Fruit fly (Drosophila melanogaster) whole organism, prepupa: ENCODE data around the gene RabX5.

Source experiments
- Blimp-1 ChIP-seq: fragments of 200-800 bp; sonication (Bioruptor generic); optimal IDR thresholded peaks from 3 replicates; lab custom pipeline; 2017; ENCODE audit warnings: missing biosample characterization, missing genetic modification characterization, mild to moderate bottlenecking, moderate library complexity, missing genetic modification reagents
- CG10631 ChIP-seq: fragments of 200-800 bp; sonication (Bioruptor generic); optimal IDR thresholded peaks from 2 replicates; lab custom pipeline; 2016; ENCODE audit warnings: missing biosample characterization, missing genetic modification characterization
- CG11294 ChIP-seq: fragments of 200-800 bp; sonication (Bioruptor generic); IDR thresholded peaks from 2 replicates; pipeline ENCODE4 v1.3.6; 2022; ENCODE audit warnings: missing biosample characterization, missing genetic modification characterization
- CG11762 ChIP-seq: fragments of 200-800 bp; sonication (Bioruptor generic); optimal IDR thresholded peaks from 3 replicates; lab custom pipeline; 2016; ENCODE audit warnings: missing biosample characterization, missing genetic modification characterization; ENCODE audit not compliant: insufficient read depth
- CG11902 ChIP-seq: fragments of 200-800 bp; sonication (Bioruptor generic); optimal IDR thresholded peaks from 3 replicates; lab custom pipeline; 2016; ENCODE audit warnings: missing biosample characterization, missing genetic modification characterization
- CG15336 ChIP-seq: fragments of 200-800 bp; sonication (Bioruptor generic); IDR thresholded peaks from 2 replicates; pipeline ENCODE4 v1.3.6; 2022; ENCODE audit warnings: missing biosample characterization, missing genetic modification characterization
- CG1621 ChIP-seq: fragments of 200-800 bp; sonication (Bioruptor generic); optimal IDR thresholded peaks from 3 replicates; lab custom pipeline; 2018; ENCODE audit warnings: missing biosample characterization, mild to moderate bottlenecking, missing genetic modification characterization
- CG16779 ChIP-seq: fragments of 200-800 bp; sonication (Bioruptor generic); optimal IDR thresholded peaks from 3 replicates; lab custom pipeline; 2017; ENCODE audit warnings: missing biosample characterization, mild to moderate bottlenecking, missing genetic modification characterization
- CG3032 ChIP-seq: fragments of 200-800 bp; optimal IDR thresholded peaks from 2 replicates; lab custom pipeline; 2019; ENCODE audit warnings: missing biosample characterization, mild to moderate bottlenecking, missing genetic modification characterization, moderate library complexity
- CG31627 ChIP-seq: fragments of 200-800 bp; sonication (Bioruptor generic); optimal IDR thresholded peaks from 3 replicates; lab custom pipeline; 2016; ENCODE audit warnings: missing biosample characterization, missing genetic modification characterization
- CG3919 ChIP-seq: fragments of 200-800 bp; sonication (Bioruptor generic); optimal IDR thresholded peaks from 3 replicates; lab custom pipeline; 2016; ENCODE audit warnings: missing biosample characterization, missing genetic modification characterization
- CG4318 ChIP-seq: fragments of 200-800 bp; sonication (Bioruptor generic); optimal IDR thresholded peaks from 3 replicates; lab custom pipeline; 2017; ENCODE audit warnings: missing biosample characterization, mild to moderate bottlenecking, missing genetic modification characterization
- CG6163 ChIP-seq: fragments of 200-800 bp; sonication (Bioruptor generic); IDR thresholded peaks from 3 replicates; pipeline ENCODE4 v1.3.6; 2022; ENCODE audit warnings: missing biosample characterization, missing genetic modification characterization
- CG6276 ChIP-seq: fragments of 200-800 bp; sonication (Bioruptor generic); optimal IDR thresholded peaks from 2 replicates; lab custom pipeline; 2017; ENCODE audit warnings: missing biosample characterization, mild to moderate bottlenecking, missing genetic modification characterization
- CG6792 ChIP-seq: fragments of 200-800 bp; sonication (Bioruptor generic); optimal IDR thresholded peaks from 3 replicates; lab custom pipeline; 2016; ENCODE audit warnings: missing biosample characterization, missing genetic modification characterization
- CG6808 ChIP-seq: fragments of 200-800 bp; sonication (Bioruptor generic); optimal IDR thresholded peaks from 3 replicates; lab custom pipeline; 2017; ENCODE audit warnings: missing biosample characterization, missing genetic modification characterization, mild to moderate bottlenecking, moderate library complexity, missing genetic modification reagents
- CG6854 ChIP-seq: fragments of 200-800 bp; sonication (Bioruptor generic); optimal IDR thresholded peaks from 2 replicates; lab custom pipeline; 2017; ENCODE audit warnings: missing biosample characterization, mild to moderate bottlenecking, missing genetic modification characterization
- CG7368 ChIP-seq: fragments of 200-800 bp; sonication (Bioruptor generic); optimal IDR thresholded peaks from 3 replicates; lab custom pipeline; 2016; ENCODE audit warnings: missing biosample characterization, missing genetic modification characterization
- CG8119 ChIP-seq: fragments of 200-800 bp; sonication (Bioruptor generic); IDR thresholded peaks from 3 replicates; pipeline ENCODE4 v1.3.6; 2022; ENCODE audit warnings: missing biosample characterization, missing genetic modification characterization
- CG8319 ChIP-seq: fragments of 200-800 bp; sonication (Bioruptor generic); optimal IDR thresholded peaks from 3 replicates; lab custom pipeline; 2016; ENCODE audit warnings: missing biosample characterization, missing genetic modification characterization
- Eip75B ChIP-seq: fragments of 200-800 bp; sonication (Bioruptor generic); optimal IDR thresholded peaks from 3 replicates; lab custom pipeline; 2016; ENCODE audit warnings: missing biosample characterization, missing genetic modification characterization
- Eip78C ChIP-seq: fragments of 200-800 bp; sonication (Bioruptor generic); peaks from one replicate; lab custom pipeline; 2016; ENCODE audit warnings: missing biosample characterization, missing genetic modification characterization
- Ets21C ChIP-seq: fragments of 200-800 bp; sonication (Bioruptor generic); optimal IDR thresholded peaks from 3 replicates; lab custom pipeline; 2016; ENCODE audit warnings: missing biosample characterization, missing genetic modification characterization
- Ets96B ChIP-seq: fragments of 200-800 bp; optimal IDR thresholded peaks from 2 replicates; lab custom pipeline; 2019; ENCODE audit warnings: missing biosample characterization, mild to moderate bottlenecking, missing genetic modification characterization, moderate library complexity
- Hr39 ChIP-seq: fragments of 200-800 bp; sonication (Bioruptor generic); optimal IDR thresholded peaks from 2 replicates; lab custom pipeline; 2016; ENCODE audit warnings: missing biosample characterization, missing genetic modification characterization
- Hr4 ChIP-seq: fragments of 200-800 bp; sonication (Bioruptor generic); optimal IDR thresholded peaks from 3 replicates; lab custom pipeline; 2016; ENCODE audit warnings: missing biosample characterization, missing genetic modification characterization
- Lpt ChIP-seq: fragments of 200-800 bp; sonication (Bioruptor generic); optimal IDR thresholded peaks from 3 replicates; lab custom pipeline; 2016; ENCODE audit warnings: missing biosample characterization, missing genetic modification characterization
- Met ChIP-seq: fragments of 200-800 bp; sonication (Bioruptor generic); optimal IDR thresholded peaks from 3 replicates; lab custom pipeline; 2016; ENCODE audit warnings: missing biosample characterization, missing genetic modification characterization
- OdsH ChIP-seq: fragments of 200-800 bp; sonication (Bioruptor generic); optimal IDR thresholded peaks from 3 replicates; lab custom pipeline; 2016; ENCODE audit warnings: missing biosample characterization, missing genetic modification characterization
- Sox14 ChIP-seq: fragments of 200-800 bp; sonication (Bioruptor generic); optimal IDR thresholded peaks from 3 replicates; lab custom pipeline; 2016; ENCODE audit warnings: missing biosample characterization, missing genetic modification characterization
- Sox15 ChIP-seq: fragments of 200-800 bp; sonication (Bioruptor generic); optimal IDR thresholded peaks from 3 replicates; lab custom pipeline; 2016; ENCODE audit warnings: missing biosample characterization, missing genetic modification characterization
- achi ChIP-seq: fragments of 200-800 bp; sonication (Bioruptor generic); optimal IDR thresholded peaks from 3 replicates; lab custom pipeline; 2016; ENCODE audit warnings: missing biosample characterization, missing genetic modification characterization
- cyc ChIP-seq: fragments of 200-800 bp; sonication (Bioruptor generic); optimal IDR thresholded peaks from 3 replicates; lab custom pipeline; 2016; ENCODE audit warnings: missing biosample characterization, missing genetic modification characterization
- dac ChIP-seq: fragments of 200-800 bp; sonication (Bioruptor generic); optimal IDR thresholded peaks from 2 replicates; lab custom pipeline; 2017; ENCODE audit warnings: missing biosample characterization, mild to moderate bottlenecking, missing genetic modification characterization
- dsx ChIP-seq: fragments of 200-800 bp; optimal IDR thresholded peaks from 3 replicates; lab custom pipeline; 2019; ENCODE audit warnings: missing biosample characterization, mild to moderate bottlenecking, missing genetic modification characterization, moderate library complexity; ENCODE audit not compliant: poor library complexity, severe bottlenecking
- eg ChIP-seq: fragments of 200-800 bp; sonication (Bioruptor generic); IDR thresholded peaks from 3 replicates; pipeline ENCODE4 v1.3.6; 2022; ENCODE audit warnings: missing biosample characterization, missing genetic modification characterization
- esn ChIP-seq: fragments of 200-800 bp; sonication (Bioruptor generic); optimal IDR thresholded peaks from 2 replicates; lab custom pipeline; 2016; ENCODE audit warnings: missing biosample characterization, mild to moderate bottlenecking, missing genetic modification characterization, moderate library complexity
- fd59A ChIP-seq: fragments of 200-800 bp; sonication (Bioruptor generic); optimal IDR thresholded peaks from 2 replicates; lab custom pipeline; 2017; ENCODE audit warnings: missing biosample characterization, mild to moderate bottlenecking, missing genetic modification characterization, missing genetic modification reagents
- fd85E ChIP-seq: fragments of 200-800 bp; sonication (Bioruptor generic); optimal IDR thresholded peaks from 3 replicates; lab custom pipeline; 2016; ENCODE audit warnings: missing biosample characterization, missing genetic modification characterization
- lz ChIP-seq: fragments of 200-800 bp; sonication (Bioruptor generic); optimal IDR thresholded peaks from 3 replicates; lab custom pipeline; 2016; ENCODE audit warnings: missing biosample characterization, missing genetic modification characterization
- net ChIP-seq: fragments of 200-800 bp; sonication (Bioruptor generic); optimal IDR thresholded peaks from 3 replicates; lab custom pipeline; 2016; ENCODE audit warnings: missing biosample characterization, missing genetic modification characterization
- pdm3 ChIP-seq: fragments of 200-800 bp; sonication (Bioruptor generic); optimal IDR thresholded peaks from 3 replicates; lab custom pipeline; 2016; ENCODE audit warnings: missing biosample characterization, missing genetic modification characterization
- spab ChIP-seq: fragments of 200-800 bp; sonication (Bioruptor generic); optimal IDR thresholded peaks from 2 replicates; lab custom pipeline; 2017; ENCODE audit warnings: missing biosample characterization, mild to moderate bottlenecking, missing genetic modification characterization, missing genetic modification reagents
- ss ChIP-seq, 2 experiments: fragments of 200-800 bp; sonication (Bioruptor generic); optimal IDR thresholded peaks; 2 replicates in 1 of 2; 3 replicates in 1 of 2; lab custom pipeline; 2017 to 2018; ENCODE audit warnings: mild to moderate bottlenecking in 2 of 2, missing biosample characterization in 2 of 2, missing genetic modification characterization in 2 of 2, moderate library complexity in 1 of 2
- topi ChIP-seq: fragments of 200-800 bp; sonication (Bioruptor generic); optimal IDR thresholded peaks from 3 replicates; lab custom pipeline; 2016; ENCODE audit warnings: missing biosample characterization, missing genetic modification characterization
- vri ChIP-seq: fragments of 200-800 bp; sonication (Bioruptor generic); optimal IDR thresholded peaks from 3 replicates; lab custom pipeline; 2016; ENCODE audit warnings: missing biosample characterization, mild to moderate bottlenecking, missing genetic modification characterization

RabX5 gene

dm6 chr3L:1647276-1647919 is 22.5 kb downstream of the RabX5 start, which contains the start of the genes CG17249 and Bro:
Gene CG17249 (minus strand): TSS chr3L:1647464.
Gene Bro (plus strand): TSS chr3L:1647869.
- TF ChIP-seq CG4318 (GFP tag; lab: Kevin White, UChicago) (no peak), dac (no peak), topi (GFP tag; lab: Kevin White, UChicago) (peak; percentile 11), lz (GFP tag; lab: Kevin White, UChicago) (peak; percentile 27), Sox14 (GFP tag; lab: Kevin White, UChicago) (peak; percentile 64), Blimp-1 (GFP tag; lab: Kevin White, UChicago) (no peak), CG11294 (GFP tag; lab: Robert Waterston, UW) (no peak), fd59A (GFP tag; lab: Kevin White, UChicago) (no peak), Eip75B (GFP tag; lab: Kevin White, UChicago) (no peak), Eip78C (GFP tag; lab: Kevin White, UChicago) (peak; percentile 34), CG3919 (GFP tag; lab: Kevin White, UChicago) (peak; percentile 13), CG31627 (GFP tag; lab: Kevin White, UChicago) (peak; percentile 53), CG1621 (tag; lab: Kevin White, UChicago) (peak; percentile 78), esn (peak; percentile 29), CG6163 (GFP tag; lab: Robert Waterston, UW) (no peak)
- TF ChIP-seq, all 60 proteins: peak for 8

DNA sequence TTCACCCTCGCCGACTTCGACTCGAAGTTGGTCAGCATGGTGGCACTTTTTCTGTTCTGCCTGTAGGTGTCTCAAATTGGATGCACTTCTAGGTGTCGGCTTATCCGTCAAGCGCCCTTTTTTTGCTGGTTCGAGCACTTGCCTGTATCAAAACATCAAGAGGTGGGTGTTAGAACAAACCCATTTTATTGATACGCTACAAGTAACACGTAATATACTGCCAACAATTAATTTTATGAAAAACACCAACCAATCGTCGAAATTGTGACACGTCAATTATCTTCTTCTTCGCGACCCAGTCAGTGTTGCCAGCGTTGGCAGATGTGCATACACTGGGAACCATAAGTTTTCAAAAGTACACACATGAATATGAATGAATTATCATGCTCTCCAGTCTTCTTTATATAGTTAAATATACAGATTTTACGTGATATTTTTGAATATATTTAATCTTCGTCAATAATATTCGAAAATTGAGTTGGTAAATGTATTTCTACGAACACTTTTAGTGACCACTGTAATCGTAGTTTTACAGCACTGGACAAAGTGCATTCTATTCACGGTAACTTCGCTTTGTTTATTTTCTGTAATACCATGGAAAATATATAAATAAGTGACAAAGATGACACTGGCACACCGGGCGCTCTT is 24.9 kb downstream of the RabX5 start, which contains the start of the genes alphaCOP and CG13919:
Gene alphaCOP (minus strand): TSS at position 280 of the 648 bp plus-strand sequence.
Gene CG13919 (plus strand): TSS at position 548 of the 648 bp plus-strand sequence.
- TF ChIP-seq ss (GFP tag; optimal IDR thresholded peaks at IDR 0.05; lab: Kevin White, UChicago): peak; percentile 94 to 97
- peak; percentile 91 for TF ChIP-seq CG6808 (GFP tag; lab: Kevin White, UChicago)
- TF ChIP-seq topi (GFP tag; lab: Kevin White, UChicago): peak; percentile 98
- peak; percentile 96 for TF ChIP-seq cyc
- TF ChIP-seq CG4318 (GFP tag; lab: Kevin White, UChicago): no peak
- TF ChIP-seq net: peak; percentile 96
- peak; percentile 89 for TF ChIP-seq spab (GFP tag; lab: Kevin White, UChicago)
- peak; percentile 97 for TF ChIP-seq CG3032 (tag; lab: Kevin White, UChicago)
- peak; percentile 98 for TF ChIP-seq pdm3 (GFP tag; lab: Kevin White, UChicago)
- peak; percentile 98 for TF ChIP-seq dsx (GFP tag; lab: Kevin White, UChicago)
- TF ChIP-seq Ets96B: peak; percentile 95
- peak; percentile 97 for TF ChIP-seq Lpt (GFP tag; lab: Kevin White, UChicago)
- TF ChIP-seq CG10631: peak; percentile 98
- TF ChIP-seq fd59A (GFP tag; lab: Kevin White, UChicago): peak; percentile 96
- peak; percentile 97 for TF ChIP-seq achi (GFP tag; lab: Kevin White, UChicago)
- TF ChIP-seq CG7368: peak; percentile 91
- TF ChIP-seq CG8319: peak; percentile 96
- TF ChIP-seq CG8119 (GFP tag; lab: Robert Waterston, UW): peak; percentile 99
- TF ChIP-seq CG6276 (GFP tag; lab: Kevin White, UChicago): no peak
- peak; percentile 83 for TF ChIP-seq Blimp-1 (GFP tag; lab: Kevin White, UChicago)
- TF ChIP-seq Eip75B (GFP tag; lab: Kevin White, UChicago): peak; percentile 96
- peak; percentile 100 for TF ChIP-seq Eip78C (GFP tag; lab: Kevin White, UChicago)
- TF ChIP-seq eg (GFP tag; lab: Robert Waterston, UW): peak; percentile 98
- TF ChIP-seq CG1621 (tag; lab: Kevin White, UChicago): peak; percentile 95
- peak; percentile 98 for TF ChIP-seq Met
- TF ChIP-seq Ets21C: peak; percentile 95
- peak; percentile 99 for TF ChIP-seq CG15336
- peak; percentile 99 for TF ChIP-seq OdsH (GFP tag; lab: Kevin White, UChicago)
- TF ChIP-seq CG11294 (GFP tag; lab: Robert Waterston, UW): peak; percentile 97
- peak; percentile 97 for TF ChIP-seq Hr39 (GFP tag; lab: Kevin White, UChicago)
- TF ChIP-seq Hr4 (GFP tag; lab: Kevin White, UChicago): peak; percentile 98
- peak; percentile 98 for TF ChIP-seq CG31627 (GFP tag; lab: Kevin White, UChicago)
- TF ChIP-seq Sox15 (GFP tag; lab: Kevin White, UChicago): peak; percentile 97
- TF ChIP-seq CG6792: peak; percentile 97
- peak; percentile 91 for TF ChIP-seq CG11902 (GFP tag; lab: Kevin White, UChicago)
- TF ChIP-seq CG6854 (GFP tag; lab: Kevin White, UChicago): peak; percentile 82
- TF ChIP-seq CG11762 (GFP tag; lab: Kevin White, UChicago): peak; percentile 94
- TF ChIP-seq fd85E (GFP tag; lab: Kevin White, UChicago): no peak
- TF ChIP-seq CG16779 (tag; lab: Kevin White, UChicago): peak; percentile 91
- TF ChIP-seq vri (GFP tag; lab: Kevin White, UChicago): no peak
